Fruit fly (Drosophila melanogaster) whole organism, prepupa: ENCODE data around the gene CG18558.

Source experiments
- Blimp-1 ChIP-seq: fragments of 200-800 bp; sonication (Bioruptor generic); optimal IDR thresholded peaks from 3 replicates; lab custom pipeline; 2017; ENCODE audit warnings: missing biosample characterization, missing genetic modification characterization, mild to moderate bottlenecking, moderate library complexity, missing genetic modification reagents
- CG10631 ChIP-seq: fragments of 200-800 bp; sonication (Bioruptor generic); optimal IDR thresholded peaks from 2 replicates; lab custom pipeline; 2016; ENCODE audit warnings: missing biosample characterization, missing genetic modification characterization
- CG10669 ChIP-seq: fragments of 200-800 bp; sonication (Bioruptor generic); optimal IDR thresholded peaks from 3 replicates; lab custom pipeline; 2018; ENCODE audit warnings: missing biosample characterization, mild to moderate bottlenecking, missing genetic modification characterization, moderate library complexity
- CG11294 ChIP-seq: fragments of 200-800 bp; sonication (Bioruptor generic); IDR thresholded peaks from 2 replicates; pipeline ENCODE4 v1.3.6; 2022; ENCODE audit warnings: missing biosample characterization, missing genetic modification characterization
- CG11762 ChIP-seq: fragments of 200-800 bp; sonication (Bioruptor generic); optimal IDR thresholded peaks from 3 replicates; lab custom pipeline; 2016; ENCODE audit warnings: missing biosample characterization, missing genetic modification characterization; ENCODE audit not compliant: insufficient read depth
- CG15336 ChIP-seq: fragments of 200-800 bp; sonication (Bioruptor generic); IDR thresholded peaks from 2 replicates; pipeline ENCODE4 v1.3.6; 2022; ENCODE audit warnings: missing biosample characterization, missing genetic modification characterization
- CG1621 ChIP-seq: fragments of 200-800 bp; sonication (Bioruptor generic); optimal IDR thresholded peaks from 3 replicates; lab custom pipeline; 2018; ENCODE audit warnings: missing biosample characterization, mild to moderate bottlenecking, missing genetic modification characterization
- CG16779 ChIP-seq: fragments of 200-800 bp; sonication (Bioruptor generic); optimal IDR thresholded peaks from 3 replicates; lab custom pipeline; 2017; ENCODE audit warnings: missing biosample characterization, mild to moderate bottlenecking, missing genetic modification characterization
- CG3032 ChIP-seq: fragments of 200-800 bp; optimal IDR thresholded peaks from 2 replicates; lab custom pipeline; 2019; ENCODE audit warnings: missing biosample characterization, mild to moderate bottlenecking, missing genetic modification characterization, moderate library complexity
- CG31627 ChIP-seq: fragments of 200-800 bp; sonication (Bioruptor generic); optimal IDR thresholded peaks from 3 replicates; lab custom pipeline; 2016; ENCODE audit warnings: missing biosample characterization, missing genetic modification characterization
- CG32006 ChIP-seq: fragments of 200-800 bp; sonication (Bioruptor generic); optimal IDR thresholded peaks from 3 replicates; lab custom pipeline; 2017; ENCODE audit warnings: missing biosample characterization, mild to moderate bottlenecking, missing genetic modification characterization
- CG3919 ChIP-seq: fragments of 200-800 bp; sonication (Bioruptor generic); optimal IDR thresholded peaks from 3 replicates; lab custom pipeline; 2016; ENCODE audit warnings: missing biosample characterization, missing genetic modification characterization
- CG4318 ChIP-seq: fragments of 200-800 bp; sonication (Bioruptor generic); optimal IDR thresholded peaks from 3 replicates; lab custom pipeline; 2017; ENCODE audit warnings: missing biosample characterization, mild to moderate bottlenecking, missing genetic modification characterization
- CG6163 ChIP-seq: fragments of 200-800 bp; sonication (Bioruptor generic); IDR thresholded peaks from 3 replicates; pipeline ENCODE4 v1.3.6; 2022; ENCODE audit warnings: missing biosample characterization, missing genetic modification characterization
- CG6276 ChIP-seq: fragments of 200-800 bp; sonication (Bioruptor generic); optimal IDR thresholded peaks from 2 replicates; lab custom pipeline; 2017; ENCODE audit warnings: missing biosample characterization, mild to moderate bottlenecking, missing genetic modification characterization
- CG6792 ChIP-seq: fragments of 200-800 bp; sonication (Bioruptor generic); optimal IDR thresholded peaks from 3 replicates; lab custom pipeline; 2016; ENCODE audit warnings: missing biosample characterization, missing genetic modification characterization
- CG6808 ChIP-seq: fragments of 200-800 bp; sonication (Bioruptor generic); optimal IDR thresholded peaks from 3 replicates; lab custom pipeline; 2017; ENCODE audit warnings: missing biosample characterization, missing genetic modification characterization, mild to moderate bottlenecking, moderate library complexity, missing genetic modification reagents
- CG6854 ChIP-seq: fragments of 200-800 bp; sonication (Bioruptor generic); optimal IDR thresholded peaks from 2 replicates; lab custom pipeline; 2017; ENCODE audit warnings: missing biosample characterization, mild to moderate bottlenecking, missing genetic modification characterization
- CG7368 ChIP-seq: fragments of 200-800 bp; sonication (Bioruptor generic); optimal IDR thresholded peaks from 3 replicates; lab custom pipeline; 2016; ENCODE audit warnings: missing biosample characterization, missing genetic modification characterization
- CG8319 ChIP-seq: fragments of 200-800 bp; sonication (Bioruptor generic); optimal IDR thresholded peaks from 3 replicates; lab custom pipeline; 2016; ENCODE audit warnings: missing biosample characterization, missing genetic modification characterization
- CG8632 ChIP-seq: fragments of 200-800 bp; sonication (Bioruptor generic); optimal IDR thresholded peaks from 3 replicates; lab custom pipeline; 2016; ENCODE audit warnings: missing biosample characterization, missing genetic modification characterization
- CG9139 ChIP-seq: fragments of 200-800 bp; sonication (Bioruptor generic); optimal IDR thresholded peaks from 3 replicates; lab custom pipeline; 2017; ENCODE audit warnings: missing biosample characterization, mild to moderate bottlenecking, missing genetic modification characterization
- Eip75B ChIP-seq: fragments of 200-800 bp; sonication (Bioruptor generic); optimal IDR thresholded peaks from 3 replicates; lab custom pipeline; 2016; ENCODE audit warnings: missing biosample characterization, missing genetic modification characterization
- Eip78C ChIP-seq: fragments of 200-800 bp; sonication (Bioruptor generic); peaks from one replicate; lab custom pipeline; 2016; ENCODE audit warnings: missing biosample characterization, missing genetic modification characterization
- Ets96B ChIP-seq: fragments of 200-800 bp; optimal IDR thresholded peaks from 2 replicates; lab custom pipeline; 2019; ENCODE audit warnings: missing biosample characterization, mild to moderate bottlenecking, missing genetic modification characterization, moderate library complexity
- Hr38 ChIP-seq: sonication (Bioruptor generic); optimal IDR thresholded peaks from 2 replicates; lab custom pipeline; 2016; ENCODE audit warnings: missing biosample characterization, missing genetic modification characterization
- Hr39 ChIP-seq: fragments of 200-800 bp; sonication (Bioruptor generic); optimal IDR thresholded peaks from 2 replicates; lab custom pipeline; 2016; ENCODE audit warnings: missing biosample characterization, missing genetic modification characterization
- Lpt ChIP-seq: fragments of 200-800 bp; sonication (Bioruptor generic); optimal IDR thresholded peaks from 3 replicates; lab custom pipeline; 2016; ENCODE audit warnings: missing biosample characterization, missing genetic modification characterization
- OdsH ChIP-seq: fragments of 200-800 bp; sonication (Bioruptor generic); optimal IDR thresholded peaks from 3 replicates; lab custom pipeline; 2016; ENCODE audit warnings: missing biosample characterization, missing genetic modification characterization
- Smox ChIP-seq: fragments of 200-800 bp; sonication (Bioruptor generic); optimal IDR thresholded peaks from 3 replicates; lab custom pipeline; 2016; ENCODE audit warnings: missing biosample characterization, missing genetic modification characterization
- Sox102F ChIP-seq: fragments of 200-800 bp; sonication (Bioruptor generic); optimal IDR thresholded peaks from 2 replicates; lab custom pipeline; 2016; ENCODE audit warnings: missing biosample characterization, mild to moderate bottlenecking, missing genetic modification characterization
- Sox14 ChIP-seq: fragments of 200-800 bp; sonication (Bioruptor generic); optimal IDR thresholded peaks from 3 replicates; lab custom pipeline; 2016; ENCODE audit warnings: missing biosample characterization, missing genetic modification characterization
- Sox15 ChIP-seq: fragments of 200-800 bp; sonication (Bioruptor generic); optimal IDR thresholded peaks from 3 replicates; lab custom pipeline; 2016; ENCODE audit warnings: missing biosample characterization, missing genetic modification characterization
- achi ChIP-seq: fragments of 200-800 bp; sonication (Bioruptor generic); optimal IDR thresholded peaks from 3 replicates; lab custom pipeline; 2016; ENCODE audit warnings: missing biosample characterization, missing genetic modification characterization
- acj6 ChIP-seq: fragments of 200-800 bp; sonication (Bioruptor generic); optimal IDR thresholded peaks from 3 replicates; lab custom pipeline; 2016; ENCODE audit warnings: missing biosample characterization, missing genetic modification characterization
- cyc ChIP-seq: fragments of 200-800 bp; sonication (Bioruptor generic); optimal IDR thresholded peaks from 3 replicates; lab custom pipeline; 2016; ENCODE audit warnings: missing biosample characterization, missing genetic modification characterization
- dac ChIP-seq: fragments of 200-800 bp; sonication (Bioruptor generic); optimal IDR thresholded peaks from 2 replicates; lab custom pipeline; 2017; ENCODE audit warnings: missing biosample characterization, mild to moderate bottlenecking, missing genetic modification characterization
- dsx ChIP-seq: fragments of 200-800 bp; optimal IDR thresholded peaks from 3 replicates; lab custom pipeline; 2019; ENCODE audit warnings: missing biosample characterization, mild to moderate bottlenecking, missing genetic modification characterization, moderate library complexity; ENCODE audit not compliant: poor library complexity, severe bottlenecking
- esn ChIP-seq: fragments of 200-800 bp; sonication (Bioruptor generic); optimal IDR thresholded peaks from 2 replicates; lab custom pipeline; 2016; ENCODE audit warnings: missing biosample characterization, mild to moderate bottlenecking, missing genetic modification characterization, moderate library complexity
- fd85E ChIP-seq: fragments of 200-800 bp; sonication (Bioruptor generic); optimal IDR thresholded peaks from 3 replicates; lab custom pipeline; 2016; ENCODE audit warnings: missing biosample characterization, missing genetic modification characterization
- fkh ChIP-seq: fragments of 200-800 bp; sonication (Bioruptor generic); optimal IDR thresholded peaks from 3 replicates; lab custom pipeline; 2017; ENCODE audit warnings: missing biosample characterization, mild to moderate bottlenecking, missing genetic modification characterization, moderate library complexity
- lz ChIP-seq: fragments of 200-800 bp; sonication (Bioruptor generic); optimal IDR thresholded peaks from 3 replicates; lab custom pipeline; 2016; ENCODE audit warnings: missing biosample characterization, missing genetic modification characterization
- net ChIP-seq: fragments of 200-800 bp; sonication (Bioruptor generic); optimal IDR thresholded peaks from 3 replicates; lab custom pipeline; 2016; ENCODE audit warnings: missing biosample characterization, missing genetic modification characterization
- salr ChIP-seq, 2 experiments: fragments of 200-800 bp; sonication (Bioruptor generic); optimal IDR thresholded peaks; 3 replicates each; lab custom pipeline; 2016 to 2018; ENCODE audit warnings: missing biosample characterization in 2 of 2, missing genetic modification characterization in 2 of 2, mild to moderate bottlenecking in 1 of 2
- spab ChIP-seq: fragments of 200-800 bp; sonication (Bioruptor generic); optimal IDR thresholded peaks from 2 replicates; lab custom pipeline; 2017; ENCODE audit warnings: missing biosample characterization, mild to moderate bottlenecking, missing genetic modification characterization, missing genetic modification reagents
- ss ChIP-seq, 2 experiments: fragments of 200-800 bp; sonication (Bioruptor generic); optimal IDR thresholded peaks; 2 replicates in 1 of 2; 3 replicates in 1 of 2; lab custom pipeline; 2017 to 2018; ENCODE audit warnings: mild to moderate bottlenecking in 2 of 2, missing biosample characterization in 2 of 2, missing genetic modification characterization in 2 of 2, moderate library complexity in 1 of 2
- svp ChIP-seq: fragments of 200-800 bp; sonication (Bioruptor generic); peaks from one replicate; lab custom pipeline; 2016; ENCODE audit warnings: missing biosample characterization, missing genetic modification characterization

The CG18558 gene

dm6 chr2L:2806190-2806763, 38.0 kb downstream of the CG18558 start:
- peak; percentile 72 for TF ChIP-seq net (GFP tag; lab: Kevin White, UChicago)
- peak; percentile 35 for TF ChIP-seq Lpt (GFP tag; lab: Kevin White, UChicago)
- no peak for TF ChIP-seq Hr38
- TF ChIP-seq CG8319 (GFP tag; lab: Kevin White, UChicago): peak; percentile 22
- TF ChIP-seq CG4318 (GFP tag; lab: Kevin White, UChicago): no peak
- peak; percentile 69 for TF ChIP-seq Eip78C (GFP tag; lab: Kevin White, UChicago)
- TF ChIP-seq cyc (GFP tag; lab: Kevin White, UChicago): no peak
- peak; percentile 20 for TF ChIP-seq achi
- TF ChIP-seq CG31627 (GFP tag; lab: Kevin White, UChicago): no peak
- no peak for TF ChIP-seq CG8632 (GFP tag; lab: Kevin White, UChicago)
- peak; percentile 61 for TF ChIP-seq CG16779 (tag; lab: Kevin White, UChicago)
- no peak for TF ChIP-seq CG6792
- TF ChIP-seq esn (GFP tag; lab: Kevin White, UChicago): no peak
- peak; percentile 88 for TF ChIP-seq svp (GFP tag; lab: Kevin White, UChicago)
- TF ChIP-seq acj6: peak; percentile 15
- TF ChIP-seq CG11762 (GFP tag; lab: Kevin White, UChicago): no peak
- peak; percentile 71 for TF ChIP-seq CG1621 (tag; lab: Kevin White, UChicago)
- peak; percentile 32 for TF ChIP-seq Ets96B (tag; lab: Kevin White, UChicago)
- TF ChIP-seq CG6854 (GFP tag; lab: Kevin White, UChicago): peak; percentile 70
- peak; percentile 87 for TF ChIP-seq CG9139 (GFP tag; lab: Kevin White, UChicago)
- TF ChIP-seq CG6163 (GFP tag; lab: Robert Waterston, UW): no peak
- no peak for TF ChIP-seq fd85E (GFP tag; lab: Kevin White, UChicago)
- TF ChIP-seq fkh (GFP tag; lab: Kevin White, UChicago): no peak
- TF ChIP-seq salr (GFP tag; optimal IDR thresholded peaks at IDR 0.05; lab: Kevin White, UChicago): no peak
- no peak for TF ChIP-seq CG3032 (tag; lab: Kevin White, UChicago)
- peak; percentile 68 for TF ChIP-seq spab
- TF ChIP-seq ss (GFP tag; optimal IDR thresholded peaks at IDR 0.05; lab: Kevin White, UChicago): peak; percentile 90 to 91
- no peak for TF ChIP-seq CG10631
- TF ChIP-seq Smox: no peak
- no peak for TF ChIP-seq Sox102F
- no peak for TF ChIP-seq Blimp-1 (GFP tag; lab: Kevin White, UChicago)
- peak; percentile 9 for TF ChIP-seq CG32006
- no peak for TF ChIP-seq Sox15 (GFP tag; lab: Kevin White, UChicago)
- TF ChIP-seq CG3919 (GFP tag; lab: Kevin White, UChicago): peak; percentile 55
- peak; percentile 3 for TF ChIP-seq dsx (GFP tag; lab: Kevin White, UChicago)
- peak; percentile 21 for TF ChIP-seq Sox14
- no peak for TF ChIP-seq CG11294 (GFP tag; lab: Robert Waterston, UW)
- no peak for TF ChIP-seq CG15336
- no peak for TF ChIP-seq lz (GFP tag; lab: Kevin White, UChicago)
- no peak for TF ChIP-seq Hr39
- TF ChIP-seq CG7368 (GFP tag; lab: Kevin White, UChicago): peak; percentile 7
- TF ChIP-seq Eip75B: peak; percentile 19
- TF ChIP-seq CG6808 (GFP tag; lab: Kevin White, UChicago): peak; percentile 82
- TF ChIP-seq dac: no peak
- peak; percentile 43 for TF ChIP-seq CG10669
- no peak for TF ChIP-seq OdsH (GFP tag; lab: Kevin White, UChicago)
- peak; percentile 64 for TF ChIP-seq CG6276
- TF ChIP-seq, all 60 proteins: peak for 23
